Fruit fly (Drosophila melanogaster): ENCODE measurements around the gene VhaM9.7-a.

Gene VhaM9.7-a

DNA sequence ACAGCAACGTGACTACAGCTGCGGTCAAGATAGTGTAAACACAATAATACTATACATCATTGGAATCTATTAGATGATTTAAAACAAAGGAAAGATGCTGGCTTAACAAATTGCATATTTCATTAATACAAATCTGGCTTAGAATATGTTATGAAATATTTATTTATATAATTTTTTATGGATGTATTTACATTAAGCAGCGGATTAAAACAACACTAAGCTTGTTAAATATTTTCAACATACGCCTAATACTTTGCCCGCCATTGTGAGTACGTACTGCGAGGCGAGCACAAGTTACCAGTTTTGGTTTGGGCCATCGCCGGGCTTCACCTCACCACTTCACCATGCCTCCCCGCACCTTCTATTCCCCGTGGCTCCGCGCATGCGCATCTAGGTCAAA, 7.4 kb downstream of the VhaM9.7-a start (continued):
- TF ChIP-seq GATAe (GFP tag; conservative IDR thresholded peaks at IDR 0.05) = no peak
- peak; percentile 52 to 86 for TF ChIP-seq bsh (GFP tag; optimal IDR thresholded peaks at IDR 0.05)
- peak; percentile 43 for TF ChIP-seq Vsx1 (GFP tag; optimal IDR thresholded peaks at IDR 0.05)
- 0 out of 2 replicates have a peak, but pooled peaks have one; percentile 10 for TF ChIP-seq cas (GFP tag; IDR thresholded peaks at IDR 0.05)
- peak; percentile 35 for TF ChIP-seq Hand (GFP tag; optimal IDR thresholded peaks at IDR 0.05)
- TF ChIP-seq Bdp1 (GFP tag; optimal IDR thresholded peaks at IDR 0.05) = no peak
- TF ChIP-seq Poxn (GFP tag; IDR thresholded peaks at IDR 0.05) = no peak
- peak in 1 of 2 experiments; percentile 14 for TF ChIP-seq Pdp1 (GFP tag; optimal IDR thresholded peaks at IDR 0.05)
- peak; percentile 33 for TF ChIP-seq sd (tag; optimal IDR thresholded peaks at IDR 0.05)
- TF ChIP-seq E2f1 (GFP tag; IDR thresholded peaks at IDR 0.05) = peak; percentile 50
- no peak for TF ChIP-seq CG31365 (tag; optimal IDR thresholded peaks at IDR 0.05)
- TF ChIP-seq CG5953 (GFP tag; IDR thresholded peaks at IDR 0.05) = peak; percentile 53; the same call in 1 of the 2 replicates
- TF ChIP-seq twi (tag; optimal IDR thresholded peaks at IDR 0.05) = peak; percentile 50
- TF ChIP-seq PHDP (tag; optimal IDR thresholded peaks at IDR 0.05) = peak; percentile 83
- TF ChIP-seq croc (GFP tag; conservative IDR thresholded peaks at IDR 0.05) = peak; percentile 60
- TF ChIP-seq CG14050 (GFP tag; IDR thresholded peaks at IDR 0.05) = no peak
- TF ChIP-seq CG6854 (GFP tag; optimal IDR thresholded peaks at IDR 0.05) = peak; percentile 59
- TF ChIP-seq CG3995 (GFP tag; optimal IDR thresholded peaks at IDR 0.05) = peak; percentile 25
- TF ChIP-seq CG11696 (GFP tag; IDR thresholded peaks at IDR 0.05) = peak; percentile 85
- peak; percentile 49; the same call in 1 of the 2 replicates for TF ChIP-seq CG32772 (GFP tag; IDR thresholded peaks at IDR 0.05)
- peak; percentile 18; the same call in 1 of the 2 replicates for TF ChIP-seq Taf1 (GFP tag; IDR thresholded peaks at IDR 0.05)
- peak; percentile 72 for TF ChIP-seq odd (GFP tag; optimal IDR thresholded peaks at IDR 0.05)
- no peak for TF ChIP-seq tll (GFP tag; optimal IDR thresholded peaks at IDR 0.05)
- TF ChIP-seq CG3847 (GFP tag; IDR thresholded peaks at IDR 0.05) = peak; percentile 34; the same call in 1 of the 2 replicates
- peak; percentile 48 for TF ChIP-seq CG17568 (GFP tag; optimal IDR thresholded peaks at IDR 0.05)
- no peak; the same call in 2 of the 3 replicates for TF ChIP-seq CG11560 (tag; IDR thresholded peaks at IDR 0.05)
- peak; percentile 60 for TF ChIP-seq CrebB (tag; optimal IDR thresholded peaks at IDR 0.05)
- TF ChIP-seq wek (GFP tag; optimal IDR thresholded peaks at IDR 0.05) = no peak
- 0 out of 3 replicates have a peak, but pooled peaks have one; percentile 31 for TF ChIP-seq CG2889 (GFP tag; IDR thresholded peaks at IDR 0.05)
- TF ChIP-seq CG6654 (GFP tag; optimal IDR thresholded peaks at IDR 0.05) = no peak
- TF ChIP-seq CG32767 (GFP tag; IDR thresholded peaks at IDR 0.05) = peak; percentile 75; the same call in 1 of the 2 replicates
- TF ChIP-seq Atf6 (GFP tag; IDR thresholded peaks at IDR 0.05) = peak; percentile 51; the same call in 1 of the 2 replicates
- TF ChIP-seq CG8281 (tag; optimal IDR thresholded peaks at IDR 0.05) = peak; percentile 40
- peak; percentile 74 for TF ChIP-seq oc (tag; optimal IDR thresholded peaks at IDR 0.05)
- TF ChIP-seq tio (GFP tag; optimal IDR thresholded peaks at IDR 0.05) = peak; percentile 27
- peak; percentile 31 for TF ChIP-seq CG16815 (GFP tag; optimal IDR thresholded peaks at IDR 0.05)
- peak; percentile 47 for TF ChIP-seq CG6683 (GFP tag; optimal IDR thresholded peaks at IDR 0.05)
- peak; percentile 71 for TF ChIP-seq org-1 (GFP tag; optimal IDR thresholded peaks at IDR 0.05)
- no peak for TF ChIP-seq onecut (GFP tag; IDR thresholded peaks at IDR 0.05)
- no peak for TF ChIP-seq NC2α (GFP tag; optimal IDR thresholded peaks at IDR 0.05)
- no peak for TF ChIP-seq insv (GFP tag; optimal IDR thresholded peaks at IDR 0.05)
- TF ChIP-seq dpn (GFP tag; optimal IDR thresholded peaks at IDR 0.05) = peak in 1 of 2 experiments; percentile 40
- TF ChIP-seq CoRest (tag; optimal IDR thresholded peaks at IDR 0.05) = peak; percentile 84
- TF ChIP-seq Meics (GFP tag; optimal IDR thresholded peaks at IDR 0.05) = peak; percentile 67
- TF ChIP-seq CG14014 (GFP tag; IDR thresholded peaks at IDR 0.05) = peak; percentile 38; the same call in 1 of the 2 replicates
- no peak for TF ChIP-seq mld (GFP tag; IDR thresholded peaks at IDR 0.05; ENCODE audit: partially characterized antibody)
- TF ChIP-seq btn (GFP tag; optimal IDR thresholded peaks at IDR 0.05) = no peak
- TF ChIP-seq Hr39 (optimal IDR thresholded peaks at IDR 0.05) = no peak
- no peak for TF ChIP-seq psq (GFP tag; optimal IDR thresholded peaks at IDR 0.05)
- TF ChIP-seq CG4820 (GFP tag; optimal IDR thresholded peaks at IDR 0.05) = peak; percentile 11
